Fruit fly (Drosophila melanogaster) whole organism, prepupa: ENCODE measurements around the gene CG18265.

Experiments
- CG10631 ChIP-seq: fragments of 200-800 bp; sonication (Bioruptor generic); optimal IDR thresholded peaks from 2 replicates; lab custom pipeline; 2016; ENCODE audit warnings: missing biosample characterization, missing genetic modification characterization
- CG10669 ChIP-seq: fragments of 200-800 bp; sonication (Bioruptor generic); optimal IDR thresholded peaks from 3 replicates; lab custom pipeline; 2018; ENCODE audit warnings: missing biosample characterization, mild to moderate bottlenecking, missing genetic modification characterization, moderate library complexity
- CG11294 ChIP-seq: fragments of 200-800 bp; sonication (Bioruptor generic); IDR thresholded peaks from 2 replicates; pipeline ENCODE4 v1.3.6; 2022; ENCODE audit warnings: missing biosample characterization, missing genetic modification characterization
- CG11762 ChIP-seq: fragments of 200-800 bp; sonication (Bioruptor generic); optimal IDR thresholded peaks from 3 replicates; lab custom pipeline; 2016; ENCODE audit warnings: missing biosample characterization, missing genetic modification characterization; ENCODE audit not compliant: insufficient read depth
- CG3032 ChIP-seq: fragments of 200-800 bp; optimal IDR thresholded peaks from 2 replicates; lab custom pipeline; 2019; ENCODE audit warnings: missing biosample characterization, mild to moderate bottlenecking, missing genetic modification characterization, moderate library complexity
- CG31627 ChIP-seq: fragments of 200-800 bp; sonication (Bioruptor generic); optimal IDR thresholded peaks from 3 replicates; lab custom pipeline; 2016; ENCODE audit warnings: missing biosample characterization, missing genetic modification characterization
- CG32006 ChIP-seq: fragments of 200-800 bp; sonication (Bioruptor generic); optimal IDR thresholded peaks from 3 replicates; lab custom pipeline; 2017; ENCODE audit warnings: missing biosample characterization, mild to moderate bottlenecking, missing genetic modification characterization
- CG3919 ChIP-seq: fragments of 200-800 bp; sonication (Bioruptor generic); optimal IDR thresholded peaks from 3 replicates; lab custom pipeline; 2016; ENCODE audit warnings: missing biosample characterization, missing genetic modification characterization
- CG4318 ChIP-seq: fragments of 200-800 bp; sonication (Bioruptor generic); optimal IDR thresholded peaks from 3 replicates; lab custom pipeline; 2017; ENCODE audit warnings: missing biosample characterization, mild to moderate bottlenecking, missing genetic modification characterization
- CG6163 ChIP-seq: fragments of 200-800 bp; sonication (Bioruptor generic); IDR thresholded peaks from 3 replicates; pipeline ENCODE4 v1.3.6; 2022; ENCODE audit warnings: missing biosample characterization, missing genetic modification characterization
- CG6792 ChIP-seq: fragments of 200-800 bp; sonication (Bioruptor generic); optimal IDR thresholded peaks from 3 replicates; lab custom pipeline; 2016; ENCODE audit warnings: missing biosample characterization, missing genetic modification characterization
- CG6808 ChIP-seq: fragments of 200-800 bp; sonication (Bioruptor generic); optimal IDR thresholded peaks from 3 replicates; lab custom pipeline; 2017; ENCODE audit warnings: missing biosample characterization, missing genetic modification characterization, mild to moderate bottlenecking, moderate library complexity, missing genetic modification reagents
- CG8119 ChIP-seq: fragments of 200-800 bp; sonication (Bioruptor generic); IDR thresholded peaks from 3 replicates; pipeline ENCODE4 v1.3.6; 2022; ENCODE audit warnings: missing biosample characterization, missing genetic modification characterization
- CG8319 ChIP-seq: fragments of 200-800 bp; sonication (Bioruptor generic); optimal IDR thresholded peaks from 3 replicates; lab custom pipeline; 2016; ENCODE audit warnings: missing biosample characterization, missing genetic modification characterization
- CG9139 ChIP-seq: fragments of 200-800 bp; sonication (Bioruptor generic); optimal IDR thresholded peaks from 3 replicates; lab custom pipeline; 2017; ENCODE audit warnings: missing biosample characterization, mild to moderate bottlenecking, missing genetic modification characterization
- Eip75B ChIP-seq: fragments of 200-800 bp; sonication (Bioruptor generic); optimal IDR thresholded peaks from 3 replicates; lab custom pipeline; 2016; ENCODE audit warnings: missing biosample characterization, missing genetic modification characterization
- Eip78C ChIP-seq: fragments of 200-800 bp; sonication (Bioruptor generic); peaks from one replicate; lab custom pipeline; 2016; ENCODE audit warnings: missing biosample characterization, missing genetic modification characterization
- Eip93F ChIP-seq: fragments of 200-800 bp; sonication (Bioruptor generic); optimal IDR thresholded peaks from 2 replicates; lab custom pipeline; 2016; ENCODE audit warnings: missing biosample characterization, mild to moderate bottlenecking, missing genetic modification characterization
- Ets96B ChIP-seq: fragments of 200-800 bp; optimal IDR thresholded peaks from 2 replicates; lab custom pipeline; 2019; ENCODE audit warnings: missing biosample characterization, mild to moderate bottlenecking, missing genetic modification characterization, moderate library complexity
- Hr38 ChIP-seq: sonication (Bioruptor generic); optimal IDR thresholded peaks from 2 replicates; lab custom pipeline; 2016; ENCODE audit warnings: missing biosample characterization, missing genetic modification characterization
- Hr39 ChIP-seq: fragments of 200-800 bp; sonication (Bioruptor generic); optimal IDR thresholded peaks from 2 replicates; lab custom pipeline; 2016; ENCODE audit warnings: missing biosample characterization, missing genetic modification characterization
- Hr4 ChIP-seq: fragments of 200-800 bp; sonication (Bioruptor generic); optimal IDR thresholded peaks from 3 replicates; lab custom pipeline; 2016; ENCODE audit warnings: missing biosample characterization, missing genetic modification characterization
- Met ChIP-seq: fragments of 200-800 bp; sonication (Bioruptor generic); optimal IDR thresholded peaks from 3 replicates; lab custom pipeline; 2016; ENCODE audit warnings: missing biosample characterization, missing genetic modification characterization
- OdsH ChIP-seq: fragments of 200-800 bp; sonication (Bioruptor generic); optimal IDR thresholded peaks from 3 replicates; lab custom pipeline; 2016; ENCODE audit warnings: missing biosample characterization, missing genetic modification characterization
- Smox ChIP-seq: fragments of 200-800 bp; sonication (Bioruptor generic); optimal IDR thresholded peaks from 3 replicates; lab custom pipeline; 2016; ENCODE audit warnings: missing biosample characterization, missing genetic modification characterization
- Sox102F ChIP-seq: fragments of 200-800 bp; sonication (Bioruptor generic); optimal IDR thresholded peaks from 2 replicates; lab custom pipeline; 2016; ENCODE audit warnings: missing biosample characterization, mild to moderate bottlenecking, missing genetic modification characterization
- Sox14 ChIP-seq: fragments of 200-800 bp; sonication (Bioruptor generic); optimal IDR thresholded peaks from 3 replicates; lab custom pipeline; 2016; ENCODE audit warnings: missing biosample characterization, missing genetic modification characterization
- Sox15 ChIP-seq: fragments of 200-800 bp; sonication (Bioruptor generic); optimal IDR thresholded peaks from 3 replicates; lab custom pipeline; 2016; ENCODE audit warnings: missing biosample characterization, missing genetic modification characterization
- achi ChIP-seq: fragments of 200-800 bp; sonication (Bioruptor generic); optimal IDR thresholded peaks from 3 replicates; lab custom pipeline; 2016; ENCODE audit warnings: missing biosample characterization, missing genetic modification characterization
- acj6 ChIP-seq: fragments of 200-800 bp; sonication (Bioruptor generic); optimal IDR thresholded peaks from 3 replicates; lab custom pipeline; 2016; ENCODE audit warnings: missing biosample characterization, missing genetic modification characterization
- cyc ChIP-seq: fragments of 200-800 bp; sonication (Bioruptor generic); optimal IDR thresholded peaks from 3 replicates; lab custom pipeline; 2016; ENCODE audit warnings: missing biosample characterization, missing genetic modification characterization
- dac ChIP-seq: fragments of 200-800 bp; sonication (Bioruptor generic); optimal IDR thresholded peaks from 2 replicates; lab custom pipeline; 2017; ENCODE audit warnings: missing biosample characterization, mild to moderate bottlenecking, missing genetic modification characterization
- dsx ChIP-seq: fragments of 200-800 bp; optimal IDR thresholded peaks from 3 replicates; lab custom pipeline; 2019; ENCODE audit warnings: missing biosample characterization, mild to moderate bottlenecking, missing genetic modification characterization, moderate library complexity; ENCODE audit not compliant: poor library complexity, severe bottlenecking
- eg ChIP-seq: fragments of 200-800 bp; sonication (Bioruptor generic); IDR thresholded peaks from 3 replicates; pipeline ENCODE4 v1.3.6; 2022; ENCODE audit warnings: missing biosample characterization, missing genetic modification characterization
- esn ChIP-seq: fragments of 200-800 bp; sonication (Bioruptor generic); optimal IDR thresholded peaks from 2 replicates; lab custom pipeline; 2016; ENCODE audit warnings: missing biosample characterization, mild to moderate bottlenecking, missing genetic modification characterization, moderate library complexity
- fd59A ChIP-seq: fragments of 200-800 bp; sonication (Bioruptor generic); optimal IDR thresholded peaks from 2 replicates; lab custom pipeline; 2017; ENCODE audit warnings: missing biosample characterization, mild to moderate bottlenecking, missing genetic modification characterization, missing genetic modification reagents
- fkh ChIP-seq: fragments of 200-800 bp; sonication (Bioruptor generic); optimal IDR thresholded peaks from 3 replicates; lab custom pipeline; 2017; ENCODE audit warnings: missing biosample characterization, mild to moderate bottlenecking, missing genetic modification characterization, moderate library complexity
- lz ChIP-seq: fragments of 200-800 bp; sonication (Bioruptor generic); optimal IDR thresholded peaks from 3 replicates; lab custom pipeline; 2016; ENCODE audit warnings: missing biosample characterization, missing genetic modification characterization
- net ChIP-seq: fragments of 200-800 bp; sonication (Bioruptor generic); optimal IDR thresholded peaks from 3 replicates; lab custom pipeline; 2016; ENCODE audit warnings: missing biosample characterization, missing genetic modification characterization
- pdm3 ChIP-seq: fragments of 200-800 bp; sonication (Bioruptor generic); optimal IDR thresholded peaks from 3 replicates; lab custom pipeline; 2016; ENCODE audit warnings: missing biosample characterization, missing genetic modification characterization
- salr ChIP-seq, 2 experiments: fragments of 200-800 bp; sonication (Bioruptor generic); optimal IDR thresholded peaks; 3 replicates each; lab custom pipeline; 2016 to 2018; ENCODE audit warnings: missing biosample characterization in 2 of 2, missing genetic modification characterization in 2 of 2, mild to moderate bottlenecking in 1 of 2
- spab ChIP-seq: fragments of 200-800 bp; sonication (Bioruptor generic); optimal IDR thresholded peaks from 2 replicates; lab custom pipeline; 2017; ENCODE audit warnings: missing biosample characterization, mild to moderate bottlenecking, missing genetic modification characterization, missing genetic modification reagents
- ss ChIP-seq, 2 experiments: fragments of 200-800 bp; sonication (Bioruptor generic); optimal IDR thresholded peaks; 2 replicates in 1 of 2; 3 replicates in 1 of 2; lab custom pipeline; 2017 to 2018; ENCODE audit warnings: mild to moderate bottlenecking in 2 of 2, missing biosample characterization in 2 of 2, missing genetic modification characterization in 2 of 2, moderate library complexity in 1 of 2
- svp ChIP-seq: fragments of 200-800 bp; sonication (Bioruptor generic); peaks from one replicate; lab custom pipeline; 2016; ENCODE audit warnings: missing biosample characterization, missing genetic modification characterization
- topi ChIP-seq: fragments of 200-800 bp; sonication (Bioruptor generic); optimal IDR thresholded peaks from 3 replicates; lab custom pipeline; 2016; ENCODE audit warnings: missing biosample characterization, missing genetic modification characterization
- vri ChIP-seq: fragments of 200-800 bp; sonication (Bioruptor generic); optimal IDR thresholded peaks from 3 replicates; lab custom pipeline; 2016; ENCODE audit warnings: missing biosample characterization, mild to moderate bottlenecking, missing genetic modification characterization

The CG18265 gene

dm6 chr3L:17504538-17504937 lies 65.3 kb downstream of the CG18265 start (continued):
- TF ChIP-seq ss (GFP tag; optimal IDR thresholded peaks at IDR 0.05; lab: Kevin White, UChicago) (no peak), dac (GFP tag; lab: Kevin White, UChicago) (no peak), Hr38 (GFP tag; lab: Kevin White, UChicago) (no peak), Sox15 (GFP tag; lab: Kevin White, UChicago) (no peak), CG11294 (GFP tag; lab: Robert Waterston, UW) (no peak), acj6 (peak; percentile 11), CG8119 (GFP tag; lab: Robert Waterston, UW) (peak; percentile 58; the same call in 2 of the 3 replicates), dsx (GFP tag; lab: Kevin White, UChicago) (no peak), CG9139 (GFP tag; lab: Kevin White, UChicago) (no peak), fkh (no peak), net (GFP tag; lab: Kevin White, UChicago) (no peak), Eip75B (GFP tag; lab: Kevin White, UChicago) (peak; percentile 38), esn (GFP tag; lab: Kevin White, UChicago) (no peak), CG32006 (GFP tag; lab: Kevin White, UChicago) (peak; percentile 29), CG31627 (GFP tag; lab: Kevin White, UChicago) (no peak)

DNA sequence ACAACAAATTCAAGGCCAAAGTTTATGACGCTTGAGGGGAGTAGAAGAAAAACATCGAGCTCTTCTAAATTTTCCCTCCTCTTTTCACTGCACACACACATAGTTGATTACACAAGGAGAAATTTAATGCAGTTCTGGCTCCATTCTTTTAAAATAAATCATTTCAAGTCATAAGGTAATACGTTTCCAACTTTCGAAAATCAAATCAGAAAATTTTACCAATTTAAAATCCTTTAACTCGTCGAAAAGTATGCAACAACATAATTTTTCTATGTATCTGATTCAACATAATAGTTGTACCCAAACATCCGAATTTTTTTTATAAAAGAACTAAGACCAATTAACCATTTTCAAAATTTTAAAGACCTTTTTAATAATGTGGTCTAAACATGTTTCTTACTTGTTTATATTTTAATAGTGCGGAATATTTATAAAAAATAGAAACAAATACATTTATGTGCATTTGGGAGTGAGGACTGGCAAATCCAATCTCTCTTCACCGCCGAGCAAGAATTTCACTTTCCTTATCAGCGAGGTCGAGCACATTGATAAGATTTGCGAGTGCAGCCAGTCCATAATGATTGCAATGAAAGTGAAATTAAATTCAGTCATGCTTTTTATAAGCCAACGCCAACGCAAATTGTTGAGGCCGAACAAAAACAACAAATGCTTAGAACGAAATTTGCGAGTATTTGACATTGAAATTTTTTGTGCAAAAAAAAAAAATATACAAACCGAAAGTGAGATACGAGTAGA lies 67.0 kb downstream of the CG18265 start:
- TF ChIP-seq Ets96B (peak; percentile 44), CG6808 (peak; percentile 11), CG10631 (GFP tag; lab: Kevin White, UChicago) (peak; percentile 49), esn (GFP tag; lab: Kevin White, UChicago) (peak; percentile 71), Sox102F (GFP tag; lab: Kevin White, UChicago) (peak; percentile 58), CG11762 (GFP tag; lab: Kevin White, UChicago) (no peak), acj6 (peak; percentile 63), Hr4 (GFP tag; lab: Kevin White, UChicago) (peak; percentile 46), CG32006 (GFP tag; lab: Kevin White, UChicago) (peak; percentile 54), Sox15 (GFP tag; lab: Kevin White, UChicago) (no peak), CG11294 (GFP tag; lab: Robert Waterston, UW) (no peak), Hr39 (GFP tag; lab: Kevin White, UChicago) (peak; percentile 45), OdsH (GFP tag; lab: Kevin White, UChicago) (peak; percentile 48), pdm3 (GFP tag; lab: Kevin White, UChicago) (peak; percentile 54), cyc (GFP tag; lab: Kevin White, UChicago) (peak; percentile 43), CG10669 (GFP tag; lab: Kevin White, UChicago) (peak; percentile 45), Eip75B (GFP tag; lab: Kevin White, UChicago) (peak; percentile 41), CG8119 (GFP tag; lab: Robert Waterston, UW) (peak; percentile 25; the same call in 1 of the 3 replicates), fd59A (GFP tag; lab: Kevin White, UChicago) (no peak), CG3032 (tag; lab: Kevin White, UChicago) (peak; percentile 30), CG8319 (GFP tag; lab: Kevin White, UChicago) (peak; percentile 41), Sox14 (GFP tag; lab: Kevin White, UChicago) (peak; percentile 39), svp (GFP tag; lab: Kevin White, UChicago) (peak; percentile 81), achi (GFP tag; lab: Kevin White, UChicago) (peak; percentile 45), Met (peak; percentile 65), Eip78C (GFP tag; lab: Kevin White, UChicago) (peak; percentile 89), topi (GFP tag; lab: Kevin White, UChicago) (peak; percentile 43), Eip93F (GFP tag; lab: Kevin White, UChicago) (peak; percentile 68), salr (GFP tag; optimal IDR thresholded peaks at IDR 0.05; lab: Kevin White, UChicago) (peak in 1 of 2 experiments; percentile 12), Hr38 (GFP tag; lab: Kevin White, UChicago) (no peak), lz (GFP tag; lab: Kevin White, UChicago) (peak; percentile 25), net (GFP tag; lab: Kevin White, UChicago) (peak; percentile 46), CG3919 (GFP tag; lab: Kevin White, UChicago) (peak; percentile 55), vri (GFP tag; lab: Kevin White, UChicago) (peak; percentile 14), fkh (no peak), CG31627 (GFP tag; lab: Kevin White, UChicago) (peak; percentile 32), CG6792 (GFP tag; lab: Kevin White, UChicago) (peak; percentile 40), CG4318 (GFP tag; lab: Kevin White, UChicago) (no peak), CG6163 (GFP tag; lab: Robert Waterston, UW) (no peak), Smox (GFP tag; lab: Kevin White, UChicago) (peak; percentile 61), spab (peak; percentile 24), eg (GFP tag; lab: Robert Waterston, UW) (0 out of 3 replicates have a peak, but pooled peaks have one; percentile 24), CG9139 (GFP tag; lab: Kevin White, UChicago) (no peak)
